Worm (Caenorhabditis elegans): ENCODE results near the gene T24A6.16.

DNA sequence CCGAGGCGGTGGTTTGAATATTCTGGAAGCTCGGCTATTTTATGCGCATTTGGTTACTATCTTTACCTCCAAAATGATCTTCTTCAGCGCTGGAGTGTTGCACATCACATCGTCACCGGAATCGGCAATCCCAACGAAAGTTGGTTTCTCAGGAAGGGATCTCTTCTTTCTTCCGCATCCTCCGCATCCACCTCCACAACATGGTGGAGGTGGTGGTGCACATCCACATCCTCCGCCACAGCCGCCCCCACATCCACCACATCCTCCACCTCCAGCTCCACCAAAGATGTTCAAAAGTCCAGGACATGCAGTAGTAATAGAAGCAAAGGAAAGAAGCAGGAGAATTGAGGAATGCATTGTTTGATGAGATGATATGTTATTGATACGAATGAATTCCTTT lies 5.3 kb downstream of the T24A6.16 start, which contains the start of gene grl-31:
- TF ChIP-seq nhr-237 (tag; optimal IDR thresholded peaks at IDR 0.05) (no peak), ama-1 (optimal IDR thresholded peaks at IDR 0.05) (no peak), elt-3 (tag; optimal IDR thresholded peaks at IDR 0.05) (no peak), ZK546.5 (tag; optimal IDR thresholded peaks at IDR 0.05) (no peak), unc-39 (tag; optimal IDR thresholded peaks at IDR 0.05) (no peak), zag-1 (tag; optimal IDR thresholded peaks at IDR 0.05) (no peak), elt-1 (tag; optimal IDR thresholded peaks at IDR 0.05) (no peak), jun-1 (tag; optimal IDR thresholded peaks at IDR 0.05) (no peak), ceh-9 (tag; optimal IDR thresholded peaks at IDR 0.05) (no peak), ceh-82 (tag; optimal IDR thresholded peaks at IDR 0.05) (no peak), unc-62 (GFP tag; optimal IDR thresholded peaks at IDR 0.05) (no peak), nhr-28 (tag; optimal IDR thresholded peaks at IDR 0.05) (no peak), sea-2 (GFP tag; optimal IDR thresholded peaks at IDR 0.05) (no peak)
